Worm (Caenorhabditis elegans): ENCODE results near the gene grl-30.

grl-30 gene

DNA sequence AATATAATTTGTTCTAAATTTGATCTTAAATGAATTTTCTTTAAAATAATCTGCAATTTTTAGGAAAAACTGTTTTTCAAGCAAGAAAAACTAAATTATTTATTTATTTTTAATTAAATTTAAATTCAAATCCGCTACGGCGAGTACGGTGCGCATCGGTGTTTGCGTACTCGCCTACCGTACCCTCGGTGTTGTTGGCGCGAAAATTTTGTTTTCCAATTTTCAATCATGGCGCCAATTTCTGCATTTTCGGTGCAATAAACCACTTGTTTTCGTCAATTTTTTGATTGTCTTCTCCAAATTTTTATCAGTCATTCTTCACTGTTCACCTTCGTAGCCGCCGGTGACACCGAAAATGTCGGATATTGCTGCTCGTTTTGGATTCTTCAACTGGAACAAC is 22.7 kb downstream of the grl-30 start, which contains the start of gene pygl-1:
TSS of gene pygl-1 (plus strand) at position 211 of the 400 bp plus-strand sequence.
- TF ChIP-seq ceh-39 (tag; optimal IDR thresholded peaks at IDR 0.05) (no peak), lsy-2 (tag; optimal IDR thresholded peaks at IDR 0.05) (peak; percentile 85)

ce11 chrV:3579248-3579647 is 23.2 kb downstream of the grl-30 start:
- no peak for TF ChIP-seq bed-3 (GFP tag; optimal IDR thresholded peaks at IDR 0.05)
- TF ChIP-seq mep-1 (tag; optimal IDR thresholded peaks at IDR 0.05) = no peak
- no peak for TF ChIP-seq flh-1 (GFP tag; optimal IDR thresholded peaks at IDR 0.05)
- TF ChIP-seq tbx-8 (GFP tag; optimal IDR thresholded peaks at IDR 0.05) = no peak
- TF ChIP-seq cnd-1 (tag; optimal IDR thresholded peaks at IDR 0.05) = no peak
- TF ChIP-seq blmp-1 (tag; optimal IDR thresholded peaks at IDR 0.05) = no peak
- no peak for TF ChIP-seq lsy-2 (tag; optimal IDR thresholded peaks at IDR 0.05)
- TF ChIP-seq sem-2 (GFP tag; optimal IDR thresholded peaks at IDR 0.05) = no peak
- no peak for TF ChIP-seq M03D4.4 (tag; optimal IDR thresholded peaks at IDR 0.05)

DNA sequence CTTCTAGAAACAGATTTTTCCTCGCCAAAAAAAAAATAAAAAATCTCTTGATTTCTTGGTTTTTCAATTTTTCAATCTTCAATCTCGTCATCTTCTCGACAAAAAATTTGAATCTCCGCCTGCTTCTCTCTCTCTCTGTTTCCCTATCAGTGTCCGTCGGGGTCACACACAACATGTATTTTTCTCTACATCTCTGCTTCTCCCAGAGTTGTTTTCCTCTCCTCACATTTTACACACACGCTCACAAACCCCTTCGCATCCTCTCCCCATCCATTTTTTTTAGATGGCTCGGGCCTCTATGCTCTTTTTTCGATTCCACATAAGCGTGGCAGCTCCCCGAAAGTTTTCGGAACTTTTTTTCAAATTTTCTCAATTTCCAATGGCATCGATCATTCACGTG is 23.7 kb downstream of the grl-30 start:
- peak; percentile 67 for TF ChIP-seq hlh-1 (tag; optimal IDR thresholded peaks at IDR 0.05)
- TF ChIP-seq elt-1 (tag; optimal IDR thresholded peaks at IDR 0.05; ENCODE audit: borderline replicate concordance, insufficient read depth) = no peak
- no peak for TF ChIP-seq nhr-76 (tag; optimal IDR thresholded peaks at IDR 0.05)
- TF ChIP-seq cnd-1 (tag; optimal IDR thresholded peaks at IDR 0.05) = no peak
- no peak for TF ChIP-seq mls-2 (tag; optimal IDR thresholded peaks at IDR 0.05)
- no peak for TF ChIP-seq ceh-43 (GFP tag; optimal IDR thresholded peaks at IDR 0.05)
- TF ChIP-seq lsy-2 (tag; optimal IDR thresholded peaks at IDR 0.05) = peak; percentile 6
- TF ChIP-seq elt-3 (tag; optimal IDR thresholded peaks at IDR 0.05) = no peak
- TF ChIP-seq pha-4 (tag; optimal IDR thresholded peaks at IDR 0.05) = no peak
- TF ChIP-seq lin-13 (tag; optimal IDR thresholded peaks at IDR 0.05) = no peak
- TF ChIP-seq sem-2 (GFP tag; optimal IDR thresholded peaks at IDR 0.05) = no peak
- TF ChIP-seq mab-5 (tag; optimal IDR thresholded peaks at IDR 0.05) = no peak
- no peak for TF ChIP-seq sptf-1 (tag; optimal IDR thresholded peaks at IDR 0.05)
- TF ChIP-seq zip-8 (tag; optimal IDR thresholded peaks at IDR 0.05) = no peak
- no peak for TF ChIP-seq lin-32 (GFP tag; optimal IDR thresholded peaks at IDR 0.05)

DNA sequence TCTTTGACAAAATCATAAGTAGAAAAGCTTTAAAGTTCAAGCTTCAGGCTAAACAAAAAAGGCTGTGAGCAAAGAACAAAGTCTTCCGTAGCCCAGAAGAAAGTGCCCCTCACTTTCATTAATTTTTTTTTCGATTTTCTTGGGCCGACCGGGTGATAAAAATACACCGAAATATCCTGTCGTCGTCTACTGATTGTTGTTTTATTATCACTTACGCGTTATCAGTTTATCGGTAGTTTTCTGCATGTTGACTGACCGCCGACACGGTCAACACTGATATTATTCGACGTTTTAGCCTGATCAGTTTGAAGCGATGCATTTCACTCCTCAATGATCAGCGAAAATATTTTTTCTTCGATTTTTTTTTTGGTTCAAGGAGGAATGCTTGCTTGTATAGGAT is 24.3 kb downstream of the grl-30 start:
- no peak for TF ChIP-seq lin-13 (tag; optimal IDR thresholded peaks at IDR 0.05)
- no peak for TF ChIP-seq nhr-28 (tag; optimal IDR thresholded peaks at IDR 0.05)
- TF ChIP-seq elt-3 (tag; optimal IDR thresholded peaks at IDR 0.05) = no peak
- no peak for TF ChIP-seq M03D4.4 (tag; optimal IDR thresholded peaks at IDR 0.05)
- TF ChIP-seq ztf-11 (tag; optimal IDR thresholded peaks at IDR 0.05) = no peak
- no peak for TF ChIP-seq mab-5 (tag; optimal IDR thresholded peaks at IDR 0.05)
- TF ChIP-seq blmp-1 (tag; optimal IDR thresholded peaks at IDR 0.05) = no peak
- TF ChIP-seq nhr-2 (tag; optimal IDR thresholded peaks at IDR 0.05) = no peak
- no peak for TF ChIP-seq lsy-2 (tag; optimal IDR thresholded peaks at IDR 0.05)
- TF ChIP-seq ceh-83 (GFP tag; optimal IDR thresholded peaks at IDR 0.05) = no peak
- TF ChIP-seq nhr-12 (tag; optimal IDR thresholded peaks at IDR 0.05) = no peak
- TF ChIP-seq nhr-76 (tag; optimal IDR thresholded peaks at IDR 0.05) = no peak
- no peak for TF ChIP-seq bed-3 (GFP tag; optimal IDR thresholded peaks at IDR 0.05)
- no peak for TF ChIP-seq unc-39 (tag; optimal IDR thresholded peaks at IDR 0.05)
- TF ChIP-seq ces-1 (GFP tag; optimal IDR thresholded peaks at IDR 0.05) = no peak
- TF ChIP-seq ceh-39 (tag; optimal IDR thresholded peaks at IDR 0.05) = no peak
- no peak for TF ChIP-seq lin-32 (GFP tag; optimal IDR thresholded peaks at IDR 0.05)

DNA sequence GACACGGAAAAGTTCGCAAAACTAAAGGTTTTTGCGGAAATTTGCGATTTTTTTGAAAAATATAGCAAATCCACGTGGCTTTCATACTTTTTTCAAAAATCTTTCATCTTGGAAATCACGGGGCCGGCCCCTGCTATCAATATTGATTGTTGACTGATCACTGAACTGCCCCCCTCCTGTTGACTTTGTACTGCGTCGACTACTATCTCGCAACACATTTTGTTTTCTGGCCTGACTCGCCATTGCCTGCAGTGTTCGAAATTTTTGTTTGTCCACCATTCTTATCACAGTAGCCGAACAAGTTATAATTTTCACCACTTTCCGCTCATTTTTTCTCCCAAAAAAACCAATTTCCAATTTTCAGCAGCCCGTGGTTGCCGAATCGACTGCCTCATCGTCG is 24.9 kb downstream of the grl-30 start:
- TF ChIP-seq ceh-43 (GFP tag; optimal IDR thresholded peaks at IDR 0.05) (no peak), nhr-237 (tag; optimal IDR thresholded peaks at IDR 0.05) (no peak), cnd-1 (tag; optimal IDR thresholded peaks at IDR 0.05) (no peak)

DNA sequence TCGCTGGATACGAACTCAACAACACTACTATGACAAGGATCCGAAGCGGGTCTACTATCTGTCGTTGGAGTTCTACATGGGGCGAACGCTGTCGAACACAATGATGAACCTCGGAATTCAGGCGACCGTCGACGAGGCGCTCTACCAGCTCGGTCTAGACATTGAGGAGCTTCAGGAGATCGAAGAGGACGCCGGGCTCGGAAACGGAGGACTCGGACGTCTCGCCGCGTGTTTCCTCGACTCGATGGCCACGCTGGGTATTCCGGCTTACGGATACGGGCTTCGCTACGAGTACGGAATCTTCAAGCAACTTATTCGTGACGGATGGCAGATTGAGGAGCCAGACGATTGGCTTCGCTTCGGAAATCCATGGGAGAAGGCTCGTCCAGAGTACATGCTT is 25.6 kb downstream of the grl-30 start:
- TF ChIP-seq unc-39 (tag; optimal IDR thresholded peaks at IDR 0.05) (no peak), bed-3 (GFP tag; optimal IDR thresholded peaks at IDR 0.05) (no peak), unc-62 (GFP tag; optimal IDR thresholded peaks at IDR 0.05) (no peak), blmp-1 (tag; optimal IDR thresholded peaks at IDR 0.05) (no peak), zip-8 (tag; optimal IDR thresholded peaks at IDR 0.05) (no peak), mep-1 (tag; optimal IDR thresholded peaks at IDR 0.05) (no peak), lsy-2 (tag; optimal IDR thresholded peaks at IDR 0.05) (no peak), M03D4.4 (tag; optimal IDR thresholded peaks at IDR 0.05) (no peak), mab-5 (tag; optimal IDR thresholded peaks at IDR 0.05) (no peak), nhr-76 (tag; optimal IDR thresholded peaks at IDR 0.05) (no peak), elt-3 (tag; optimal IDR thresholded peaks at IDR 0.05) (no peak), cnd-1 (tag; optimal IDR thresholded peaks at IDR 0.05) (no peak), pha-4 (tag; optimal IDR thresholded peaks at IDR 0.05) (no peak), snpc-4 (tag; optimal IDR thresholded peaks at IDR 0.05) (no peak), ztf-11 (tag; optimal IDR thresholded peaks at IDR 0.05) (no peak), nhr-28 (tag; optimal IDR thresholded peaks at IDR 0.05) (no peak), drap-1 (GFP tag; optimal IDR thresholded peaks at IDR 0.05) (no peak)
